Worm (Caenorhabditis elegans) whole organism, early embryonic: Measurements from ENCODE around the gene gtf-2H2C.

Experiments
- B0310.2 ChIP-seq: sonication (generic microtip); optimal IDR thresholded peaks from 2 replicates; lab custom pipeline; 2016; ENCODE audit warnings: mild to moderate bottlenecking, missing genetic modification characterization, missing compliant biosample characterization
- F13C5.2 ChIP-seq: sonication (generic microtip); optimal IDR thresholded peaks from 2 replicates; lab custom pipeline; 2017; ENCODE audit warnings: mild to moderate bottlenecking, missing genetic modification characterization, inconsistent platforms, missing compliant biosample characterization
- aly-1 ChIP-seq: sonication (generic microtip); optimal IDR thresholded peaks from 2 replicates; lab custom pipeline; 2016; ENCODE audit warnings: missing genetic modification characterization, missing compliant biosample characterization
- ama-1 ChIP-seq: fragments of 150-350 bp; optimal IDR thresholded peaks from 2 replicates; lab custom pipeline; 2014
- ceh-13 ChIP-seq: fragments of 200-800 bp; sonication (Bioruptor generic); optimal IDR thresholded peaks from 2 replicates; lab custom pipeline; 2018; ENCODE audit warnings: mild to moderate bottlenecking, missing genetic modification characterization, missing compliant biosample characterization
- ceh-36 ChIP-seq: sonication (generic microtip); optimal IDR thresholded peaks from 2 replicates; lab custom pipeline; 2016; ENCODE audit warnings: missing genetic modification characterization, inconsistent platforms, missing compliant biosample characterization
- ets-7 ChIP-seq: sonication (generic microtip); optimal IDR thresholded peaks from 2 replicates; lab custom pipeline; 2016; ENCODE audit warnings: missing genotype, missing genetic modification characterization, missing compliant biosample characterization
- flt-1 ChIP-seq: fragments of 200-800 bp; sonication (Bioruptor generic); IDR thresholded peaks from 2 replicates; pipeline ENCODE4 v1.3.6; 2022; ENCODE audit warnings: missing genetic modification characterization, missing compliant biosample characterization
- hmbx-1 ChIP-seq: sonication (generic microtip); optimal IDR thresholded peaks from 2 replicates; lab custom pipeline; 2016; ENCODE audit warnings: mild to moderate bottlenecking, missing genetic modification characterization, missing compliant biosample characterization
- hmg-4 ChIP-seq: fragments of 200-800 bp; sonication (Bioruptor generic); optimal IDR thresholded peaks from 2 replicates; lab custom pipeline; 2018; ENCODE audit warnings: mild to moderate bottlenecking, missing genetic modification characterization, missing compliant biosample characterization
- hnd-1 ChIP-seq: sonication (generic microtip); optimal IDR thresholded peaks from 2 replicates; lab custom pipeline; 2016; ENCODE audit warnings: missing genetic modification characterization, missing compliant biosample characterization
- pes-1 ChIP-seq: fragments of 200-800 bp; sonication (Bioruptor generic); IDR thresholded peaks from 2 replicates; pipeline ENCODE4 v1.3.6; 2022; ENCODE audit warnings: missing genetic modification reagents, missing genetic modification characterization, missing compliant biosample characterization
- scrt-1 ChIP-seq: fragments of 200-800 bp; sonication (Bioruptor generic); IDR thresholded peaks from 2 replicates; pipeline ENCODE4 v1.3.6; 2022; ENCODE audit warnings: missing genetic modification characterization, missing compliant biosample characterization
- sea-1 ChIP-seq: fragments of 200-800 bp; sonication (Bioruptor generic); conservative IDR thresholded peaks from 2 replicates; pipeline ENCODE4 v1.3.6; 2022; ENCODE audit warnings: missing genetic modification characterization, missing compliant biosample characterization
- tbx-11 ChIP-seq: fragments of 200-800 bp; sonication (Bioruptor generic); IDR thresholded peaks from 2 replicates; pipeline ENCODE4 v1.3.6; 2022; ENCODE audit warnings: missing genetic modification characterization, missing compliant biosample characterization
- tbx-37 ChIP-seq: fragments of 200-800 bp; sonication (Bioruptor generic); conservative IDR thresholded peaks from 2 replicates; pipeline ENCODE4 v1.3.6; 2022; ENCODE audit warnings: missing genetic modification reagents, missing genetic modification characterization, missing compliant biosample characterization
- tra-4 ChIP-seq: sonication (generic microtip); optimal IDR thresholded peaks from 2 replicates; lab custom pipeline; 2017; ENCODE audit warnings: missing genetic modification characterization, missing compliant biosample characterization

gtf-2H2C gene

ce11 chrIII:10095377-10095776, 4.8 kb upstream of the gtf-2H2C start:
- TF ChIP-seq flt-1 (GFP tag; lab: Robert Waterston, UW) (no peak), ama-1 (lab: Kevin White, UChicago) (no peak), F13C5.2 (tag; lab: Kevin White, UChicago) (no peak)

ce11 chrIII:10094538-10094937, 4.0 kb upstream of the gtf-2H2C start:
- TF ChIP-seq F13C5.2 (tag; lab: Kevin White, UChicago) (peak; percentile 23), ceh-36 (tag; lab: Kevin White, UChicago) (peak; percentile 43), hmg-4 (GFP tag; lab: Kevin White, UChicago) (peak; percentile 91), scrt-1 (GFP tag; lab: Robert Waterston, UW) (no peak), tbx-11 (GFP tag; lab: Robert Waterston, UW) (no peak), ets-7 (tag; lab: Kevin White, UChicago) (no peak), aly-1 (tag; lab: Kevin White, UChicago) (peak; percentile 52)

DNA sequence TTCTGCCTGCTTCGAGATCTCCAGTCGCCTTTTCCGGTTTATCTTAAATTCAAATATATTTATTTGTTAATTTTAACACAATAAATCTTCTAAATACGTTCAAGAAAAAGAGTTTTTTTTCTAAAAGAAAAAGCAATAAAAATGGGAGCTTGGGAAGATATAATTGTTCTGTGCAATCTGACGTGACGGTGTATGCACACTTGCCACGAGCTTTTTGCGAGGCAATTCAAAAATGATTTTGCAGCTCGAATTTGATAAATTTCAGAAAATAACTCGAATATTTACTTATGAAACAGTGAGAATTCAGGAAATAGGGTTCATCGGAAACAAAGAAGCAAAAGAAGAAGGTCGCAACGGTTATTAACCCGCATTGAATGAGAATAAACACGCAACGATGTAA, 2.5 kb upstream of the gtf-2H2C start:
- TF ChIP-seq flt-1 (GFP tag; lab: Robert Waterston, UW) (no peak), aly-1 (tag; lab: Kevin White, UChicago) (no peak), ceh-13 (GFP tag; lab: Kevin White, UChicago) (no peak), sea-1 (no peak), ets-7 (tag; lab: Kevin White, UChicago) (no peak), tbx-37 (GFP tag; lab: Robert Waterston, UW) (no peak), hmbx-1 (no peak), ama-1 (lab: Kevin White, UChicago) (no peak), pes-1 (GFP tag; lab: Robert Waterston, UW) (no peak), tbx-11 (GFP tag; lab: Robert Waterston, UW) (no peak), tra-4 (no peak), B0310.2 (tag; lab: Kevin White, UChicago) (no peak), hmg-4 (GFP tag; lab: Kevin White, UChicago) (no peak)

DNA sequence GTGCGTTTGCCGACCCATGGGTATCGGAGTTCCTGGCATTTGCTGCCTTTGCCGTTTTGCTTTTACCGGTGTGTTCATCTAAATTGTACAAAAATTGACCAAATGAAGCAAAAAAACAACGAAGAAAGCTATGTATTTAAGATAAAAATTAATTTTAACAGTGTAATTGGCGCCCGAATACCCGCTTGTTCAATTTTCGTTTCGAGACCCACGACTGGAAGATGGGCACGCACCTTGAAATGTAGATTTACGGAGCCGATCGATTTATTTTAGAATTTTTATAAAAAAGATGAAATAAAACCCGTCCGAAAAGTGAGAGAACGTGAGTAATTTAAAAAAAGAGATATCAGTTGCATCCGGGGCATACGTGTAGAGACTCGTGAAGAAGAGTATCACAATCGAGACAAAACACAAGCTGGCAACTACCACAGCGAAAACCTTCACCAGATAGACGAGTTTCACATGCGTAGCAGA, 2.0 kb downstream of the gtf-2H2C start, which contains the start of gene hal-2:
hal-2 (minus strand) TSS at position 424 of the 474 bp plus-strand sequence.
- TF ChIP-seq sea-1 (no peak), scrt-1 (GFP tag; lab: Robert Waterston, UW) (no peak), ama-1 (lab: Kevin White, UChicago) (no peak), tbx-37 (GFP tag; lab: Robert Waterston, UW) (no peak), tbx-11 (GFP tag; lab: Robert Waterston, UW) (no peak), ceh-36 (tag; lab: Kevin White, UChicago) (no peak), B0310.2 (tag; lab: Kevin White, UChicago) (no peak), pes-1 (GFP tag; lab: Robert Waterston, UW) (no peak)

DNA sequence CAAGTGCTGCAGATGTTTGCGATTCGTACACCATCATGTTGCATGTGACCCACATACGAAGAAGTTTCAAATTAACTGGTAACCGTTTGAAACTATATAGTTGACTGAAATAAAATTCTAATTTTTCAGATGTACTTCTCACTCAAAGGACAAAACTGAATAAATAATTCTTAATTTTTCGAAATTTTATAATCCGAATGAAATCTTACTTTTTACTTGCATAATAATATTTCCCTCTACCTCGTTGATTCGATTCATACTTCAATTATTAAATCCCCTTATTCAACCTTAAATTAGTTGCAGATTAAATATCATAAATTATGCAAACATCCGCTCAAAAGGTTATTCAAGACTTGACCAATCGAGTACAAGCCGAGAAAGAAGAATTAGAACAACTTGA, 4.6 kb downstream of the gtf-2H2C start, which contains the start of gene T16H12.2:
T16H12.2 (plus strand) TSS at position 301 of the 400 bp plus-strand sequence.
- TF ChIP-seq sea-1 (no peak), tbx-11 (GFP tag; lab: Robert Waterston, UW) (no peak), ceh-36 (tag; lab: Kevin White, UChicago) (no peak), hmg-4 (GFP tag; lab: Kevin White, UChicago) (no peak), hnd-1 (tag; lab: Kevin White, UChicago) (no peak), hmbx-1 (no peak), scrt-1 (GFP tag; lab: Robert Waterston, UW) (no peak), flt-1 (GFP tag; lab: Robert Waterston, UW) (no peak)

- TF ChIP-seq tbx-37 (GFP tag; lab: Robert Waterston, UW) (no peak), hnd-1 (tag; lab: Kevin White, UChicago) (no peak), F13C5.2 (tag; lab: Kevin White, UChicago) (no peak)
Observed at ce11 chrIII:10085574-10085973, 5.0 kb downstream of the gtf-2H2C start.

- TF ChIP-seq aly-1 (tag; lab: Kevin White, UChicago) (no peak), ama-1 (lab: Kevin White, UChicago) (no peak), ceh-13 (GFP tag; lab: Kevin White, UChicago) (no peak), hnd-1 (tag; lab: Kevin White, UChicago) (no peak), F13C5.2 (tag; lab: Kevin White, UChicago) (no peak), hmbx-1 (no peak), ceh-36 (tag; lab: Kevin White, UChicago) (no peak), flt-1 (GFP tag; lab: Robert Waterston, UW) (no peak)
Observed at ce11 chrIII:10085103-10085502, 5.5 kb downstream of the gtf-2H2C start, which contains the start of gene T16H12.13. Gene T16H12.13, plus strand, starts transcription at chrIII:10085403.

- TF ChIP-seq F13C5.2 (tag; lab: Kevin White, UChicago): no peak
- no peak for TF ChIP-seq ets-7 (tag; lab: Kevin White, UChicago)
Observed at ce11 chrIII:10083242-10083641, 7.3 kb downstream of the gtf-2H2C start, which contains the start of gene T16H12.3. Gene T16H12.3, minus strand, starts transcription at chrIII:10083292.

- no peak for TF ChIP-seq ceh-13 (GFP tag; lab: Kevin White, UChicago)
- no peak for TF ChIP-seq ama-1 (lab: Kevin White, UChicago)
- no peak for TF ChIP-seq ets-7 (tag; lab: Kevin White, UChicago)
- no peak for TF ChIP-seq flt-1 (GFP tag; lab: Robert Waterston, UW)
- no peak for TF ChIP-seq B0310.2 (tag; lab: Kevin White, UChicago)
- no peak for TF ChIP-seq sea-1
- no peak for TF ChIP-seq scrt-1 (GFP tag; lab: Robert Waterston, UW)
- TF ChIP-seq hmg-4 (GFP tag; lab: Kevin White, UChicago): no peak
- TF ChIP-seq pes-1 (GFP tag; lab: Robert Waterston, UW): no peak
- no peak for TF ChIP-seq tbx-11 (GFP tag; lab: Robert Waterston, UW)
- TF ChIP-seq aly-1 (tag; lab: Kevin White, UChicago): no peak
- TF ChIP-seq tbx-37 (GFP tag; lab: Robert Waterston, UW): no peak
- no peak for TF ChIP-seq tra-4
- no peak for TF ChIP-seq hnd-1 (tag; lab: Kevin White, UChicago)
- TF ChIP-seq ceh-36 (tag; lab: Kevin White, UChicago): no peak
- TF ChIP-seq hmbx-1: no peak
- no peak for TF ChIP-seq F13C5.2 (tag; lab: Kevin White, UChicago)
Observed at ce11 chrIII:10078784-10079183, 11.8 kb downstream of the gtf-2H2C start.
